Worm (Caenorhabditis elegans) whole organism, L4 larva: ENCODE measurements around the gene F21C10.11.

Experiments used
- F49E8.2 ChIP-seq: sonication (generic microtip); optimal IDR thresholded peaks from 2 replicates; lab custom pipeline; 2016; ENCODE audit warnings: missing compliant biosample characterization, mild to moderate bottlenecking, missing genetic modification characterization, borderline replicate concordance
- T26A8.4 ChIP-seq: fragments of 200-800 bp; sonication (Bioruptor generic); IDR thresholded peaks from 2 replicates; pipeline ENCODE4 v1.3.6; 2022; ENCODE audit warnings: missing genetic modification characterization, missing compliant biosample characterization
- Y5F2A.4 ChIP-seq: fragments of 200-800 bp; sonication (Bioruptor generic); optimal IDR thresholded peaks from 2 replicates; lab custom pipeline; 2018; ENCODE audit warnings: mild to moderate bottlenecking, missing genetic modification characterization, missing compliant biosample characterization
- ZK337.2 ChIP-seq: fragments of 200-800 bp; sonication (Bioruptor generic); IDR thresholded peaks from 2 replicates; pipeline ENCODE4 v1.3.6; 2022; ENCODE audit warnings: missing genetic modification reagents, missing genetic modification characterization, missing compliant biosample characterization
- aly-2 ChIP-seq: sonication (generic microtip); optimal IDR thresholded peaks from 2 replicates; lab custom pipeline; 2018; ENCODE audit warnings: missing biosample characterization, missing genetic modification characterization
- ama-1 ChIP-seq: fragments of 150-350 bp; optimal IDR thresholded peaks from 2 replicates; lab custom pipeline; 2014; ENCODE audit warnings: inconsistent platforms, mixed read lengths
- attf-4 ChIP-seq: sonication (generic microtip); optimal IDR thresholded peaks from 3 replicates; lab custom pipeline; 2017; ENCODE audit warnings: missing biosample characterization, missing genetic modification characterization
- ceh-20 ChIP-seq: fragments of 200-800 bp; sonication (Bioruptor generic); IDR thresholded peaks from 2 replicates; pipeline ENCODE4 v1.3.6; 2022; ENCODE audit warnings: missing genetic modification reagents, missing genetic modification characterization, missing compliant biosample characterization
- ceh-28 ChIP-seq: fragments of 150-350 bp; optimal IDR thresholded peaks from 2 replicates; lab custom pipeline; 2014; ENCODE audit warnings: missing biosample characterization, missing genetic modification reagents, missing genetic modification characterization
- ceh-44 ChIP-seq: fragments of 200-800 bp; sonication (Bioruptor generic); IDR thresholded peaks from 2 replicates; pipeline ENCODE4 v1.3.6; 2022; ENCODE audit warnings: missing genetic modification reagents, missing genetic modification characterization, missing compliant biosample characterization
- ceh-82 ChIP-seq: sonication (generic microtip); optimal IDR thresholded peaks from 2 replicates; lab custom pipeline; 2017; ENCODE audit warnings: missing biosample characterization, missing genetic modification characterization
- daf-8 ChIP-seq: fragments of 200-800 bp; sonication (Bioruptor generic); IDR thresholded peaks from 2 replicates; pipeline ENCODE4 v1.3.6; 2022; ENCODE audit warnings: missing genetic modification characterization, missing compliant biosample characterization
- dpl-1 ChIP-seq: fragments of 150-350 bp; optimal IDR thresholded peaks from 2 replicates; lab custom pipeline; 2014; ENCODE audit warnings: missing biosample characterization, missing genetic modification reagents, missing genetic modification characterization
- egl-43 ChIP-seq: fragments of 200-800 bp; sonication (Bioruptor generic); IDR thresholded peaks from 2 replicates; pipeline ENCODE4 v1.3.6; 2022; ENCODE audit warnings: missing genetic modification reagents, missing genetic modification characterization, missing compliant biosample characterization
- fos-1 ChIP-seq: fragments of 150-350 bp; optimal IDR thresholded peaks from 2 replicates; lab custom pipeline; 2014; ENCODE audit warnings: missing biosample characterization, missing genetic modification characterization
- hlh-11 ChIP-seq: fragments of 200-800 bp; sonication (Bioruptor generic); optimal IDR thresholded peaks from 2 replicates; lab custom pipeline; 2018; ENCODE audit warnings: mild to moderate bottlenecking, missing genetic modification characterization, missing compliant biosample characterization
- lim-7 ChIP-seq: fragments of 200-800 bp; sonication (Bioruptor generic); IDR thresholded peaks from 2 replicates; pipeline ENCODE4 v1.3.6; 2022; ENCODE audit warnings: missing genetic modification characterization, missing compliant biosample characterization
- mdl-1 ChIP-seq, 2 experiments: fragments of 150-350 bp in 1 of 2; sonication (generic microtip) in 1 of 2; optimal IDR thresholded peaks; 2 replicates each; lab custom pipeline; 2014 to 2017; ENCODE audit warnings: missing biosample characterization in 2 of 2, missing genetic modification characterization in 2 of 2
- mep-1 ChIP-seq: fragments of 150-350 bp; sonication (generic microtip); optimal IDR thresholded peaks from 3 replicates; lab custom pipeline; 2014; ENCODE audit warnings: missing biosample characterization, missing genetic modification characterization
- mes-2 ChIP-seq: sonication (generic microtip); optimal IDR thresholded peaks from 2 replicates; lab custom pipeline; 2016; ENCODE audit warnings: missing genotype, mild to moderate bottlenecking, missing genetic modification characterization, missing compliant biosample characterization; ENCODE audit not compliant: poor library complexity, severe bottlenecking
- mxl-2 ChIP-seq: fragments of 200-800 bp; sonication (Bioruptor generic); conservative IDR thresholded peaks from 2 replicates; pipeline ENCODE4 v1.3.6; 2022; ENCODE audit warnings: missing genetic modification reagents, missing genetic modification characterization, missing compliant biosample characterization
- nhr-11 ChIP-seq: fragments of 150-350 bp; optimal IDR thresholded peaks from 2 replicates; lab custom pipeline; 2014; ENCODE audit warnings: missing biosample characterization, missing genetic modification characterization
- nhr-25 ChIP-seq: sonication (generic microtip); optimal IDR thresholded peaks from 2 replicates; lab custom pipeline; 2017; ENCODE audit warnings: missing genetic modification characterization, mild to moderate bottlenecking, missing compliant biosample characterization, antibody characterized with exemption, moderate library complexity, borderline replicate concordance; ENCODE audit not compliant: insufficient read depth
- nhr-28 ChIP-seq: fragments of 150-350 bp; optimal IDR thresholded peaks from 2 replicates; lab custom pipeline; 2014; ENCODE audit warnings: missing biosample characterization, missing genetic modification characterization
- nhr-42 ChIP-seq: fragments of 200-800 bp; sonication (Bioruptor generic); IDR thresholded peaks from 2 replicates; pipeline ENCODE4 v1.3.6; 2022; ENCODE audit warnings: missing genetic modification characterization, missing compliant biosample characterization
- nhr-6 ChIP-seq: fragments of 150-350 bp; optimal IDR thresholded peaks from 2 replicates; lab custom pipeline; 2014; ENCODE audit warnings: missing biosample characterization, missing genetic modification characterization
- nhr-76 ChIP-seq: fragments of 150-350 bp; optimal IDR thresholded peaks from 2 replicates; lab custom pipeline; 2014; ENCODE audit warnings: missing biosample characterization, missing genetic modification characterization
- nhr-77 ChIP-seq: fragments of 150-350 bp; optimal IDR thresholded peaks from 2 replicates; lab custom pipeline; 2014; ENCODE audit warnings: missing biosample characterization, missing genetic modification characterization
- php-3 ChIP-seq: fragments of 200-800 bp; sonication (Bioruptor generic); IDR thresholded peaks from 2 replicates; pipeline ENCODE4 v1.3.6; 2022; ENCODE audit warnings: missing genetic modification reagents, missing genetic modification characterization, missing compliant biosample characterization
- sdz-12 ChIP-seq: fragments of 200-800 bp; sonication (Bioruptor generic); optimal IDR thresholded peaks from 2 replicates; lab custom pipeline; 2018; ENCODE audit warnings: mild to moderate bottlenecking, missing genetic modification characterization, missing compliant biosample characterization
- set-16 ChIP-seq: fragments of 200-800 bp; sonication (Bioruptor generic); IDR thresholded peaks from 2 replicates; pipeline ENCODE4 v1.3.6; 2022; ENCODE audit warnings: missing genetic modification reagents, missing genetic modification characterization, missing compliant biosample characterization
- snpc-1.2 ChIP-seq: fragments of 200-800 bp; sonication (Bioruptor generic); IDR thresholded peaks from 2 replicates; pipeline ENCODE4 v1.3.6; 2022; ENCODE audit warnings: missing genetic modification reagents, missing genetic modification characterization, missing compliant biosample characterization
- spr-1 ChIP-seq: sonication (generic microtip); optimal IDR thresholded peaks from 2 replicates; lab custom pipeline; 2016; ENCODE audit warnings: mild to moderate bottlenecking, missing genetic modification characterization, missing compliant biosample characterization
- tag-97 ChIP-seq: fragments of 200-800 bp; sonication (Bioruptor generic); IDR thresholded peaks from 2 replicates; pipeline ENCODE4 v1.3.6; 2022; ENCODE audit warnings: missing genetic modification characterization, missing compliant biosample characterization
- unc-62 ChIP-seq, 3 experiments: fragments of 150-350 bp in 1 of 3; sonication (generic microtip); optimal IDR thresholded peaks in 2 of 3; peaks in 1 of 3; 1 replicate in 1 of 3; 2 replicates in 2 of 3; lab custom pipeline; 2014 to 2017; ENCODE audit warnings: missing biosample characterization in 3 of 3, missing genetic modification characterization in 3 of 3, missing genetic modification reagents in 3 of 3, missing genotype in 1 of 3
- zag-1 ChIP-seq: fragments of 150-350 bp; optimal IDR thresholded peaks from 2 replicates; lab custom pipeline; 2014; ENCODE audit warnings: missing biosample characterization, missing genetic modification characterization
- zip-11 ChIP-seq: fragments of 200-800 bp; sonication (Bioruptor generic); IDR thresholded peaks from 2 replicates; pipeline ENCODE4 v1.3.6; 2022; ENCODE audit warnings: missing genetic modification characterization, missing compliant biosample characterization
- zip-2 ChIP-seq: fragments of 150-350 bp; optimal IDR thresholded peaks from 2 replicates; lab custom pipeline; 2014; ENCODE audit warnings: missing biosample characterization, missing genetic modification characterization
- ztf-11 ChIP-seq: fragments of 150-350 bp; optimal IDR thresholded peaks from 2 replicates; lab custom pipeline; 2014; ENCODE audit warnings: missing biosample characterization, missing genetic modification characterization

The F21C10.11 gene

ce11 chrV:9160224-9160886 lies 37.1 kb downstream of the F21C10.11 start, which contains the start of gene col-144 (continued):
- TF ChIP-seq ceh-20 (no peak), hlh-11 (peak; percentile 40), zip-11 (GFP tag; lab: Robert Waterston, UW) (no peak), mdl-1 (tag; optimal IDR thresholded peaks at IDR 0.05; lab: Kevin White, UChicago) (no peak), zip-2 (tag; lab: Kevin White, UChicago) (no peak), daf-8 (GFP tag; lab: Robert Waterston, UW) (no peak), nhr-77 (tag; lab: Kevin White, UChicago) (no peak), php-3 (no peak), Y5F2A.4 (no peak), nhr-76 (tag; lab: Kevin White, UChicago) (no peak), zag-1 (no peak), nhr-28 (peak; percentile 63), mxl-2 (GFP tag; lab: Robert Waterston, UW) (no peak), ama-1 (lab: Kevin White, UChicago) (peak; percentile 83), fos-1 (no peak), dpl-1 (no peak), F49E8.2 (tag; lab: Kevin White, UChicago) (no peak)

- TF ChIP-seq attf-4 (no peak), T26A8.4 (GFP tag; lab: Robert Waterston, UW) (0 out of 2 replicates have a peak, but pooled peaks have one; percentile 43), set-16 (GFP tag; lab: Robert Waterston, UW) (peak; percentile 96), egl-43 (GFP tag; lab: Robert Waterston, UW) (0 out of 2 replicates have a peak, but pooled peaks have one; percentile 32), nhr-11 (tag; lab: Kevin White, UChicago) (no peak)
Observed at ce11 chrV:9162118-9162729, 38.9 kb downstream of the F21C10.11 start.

ce11 chrV:9162955-9163468 lies 39.7 kb downstream of the F21C10.11 start, which contains the start of gene col-145:
Gene col-145 (minus strand): TSS chrV:9163005.
- TF ChIP-seq ceh-28 (tag; lab: Kevin White, UChicago) = no peak
- no peak for TF ChIP-seq dpl-1
- TF ChIP-seq mes-2 (tag; lab: Kevin White, UChicago) = no peak

ce11 chrV:9163897-9164296 lies 40.6 kb downstream of the F21C10.11 start:
- TF ChIP-seq nhr-28 (no peak), unc-62 (GFP tag; optimal IDR thresholded peaks at IDR 0.05 in 1 of 2; lab: Kevin White, UChicago) (peak in 1 of 2 experiments; percentile 24), unc-62 (tag; optimal IDR thresholded peaks at IDR 0.05; lab: Kevin White, UChicago) (no peak), mep-1 (tag; lab: Kevin White, UChicago) (peak; percentile 39), T26A8.4 (GFP tag; lab: Robert Waterston, UW) (0 out of 2 replicates have a peak, but pooled peaks have one; percentile 52), spr-1 (tag; lab: Kevin White, UChicago) (no peak), ama-1 (lab: Kevin White, UChicago) (peak; percentile 98), lim-7 (GFP tag; lab: Robert Waterston, UW) (no peak), sdz-12 (GFP tag; lab: Kevin White, UChicago) (no peak), ztf-11 (tag; lab: Kevin White, UChicago) (no peak), mes-2 (tag; lab: Kevin White, UChicago) (peak; percentile 35)

ce11 chrV:9165073-9165699 lies 41.9 kb downstream of the F21C10.11 start, which contains the start of gene col-10:
Gene col-10 (minus strand): TSS chrV:9165307.
- TF ChIP-seq ZK337.2 (no peak), nhr-42 (0 out of 2 replicates have a peak, but pooled peaks have one; percentile 18), Y5F2A.4 (no peak), ceh-20 (no peak), nhr-28 (peak; percentile 41), T26A8.4 (GFP tag; lab: Robert Waterston, UW) (0 out of 2 replicates have a peak, but pooled peaks have one; percentile 33), snpc-1.2 (GFP tag; lab: Robert Waterston, UW) (peak; percentile 35; the same call in 1 of the 2 replicates), hlh-11 (peak; percentile 6), ceh-82 (tag; lab: Kevin White, UChicago) (no peak), nhr-6 (no peak), mep-1 (tag; lab: Kevin White, UChicago) (peak; percentile 3), tag-97 (GFP tag; lab: Robert Waterston, UW) (no peak), ceh-44 (GFP tag; lab: Robert Waterston, UW) (no peak), nhr-25 (tag; lab: Kevin White, UChicago) (peak; percentile 76), unc-62 (GFP tag; optimal IDR thresholded peaks at IDR 0.05 in 1 of 2; lab: Kevin White, UChicago) (peak in 1 of 2 experiments; percentile 66), unc-62 (tag; optimal IDR thresholded peaks at IDR 0.05; lab: Kevin White, UChicago) (no peak), ama-1 (lab: Kevin White, UChicago) (peak; percentile 95), aly-2 (no peak)
